Worm (Caenorhabditis elegans) whole organism, early embryonic: ENCODE data around the gene K10H10.10.

ENCODE experiments used
- B0310.2 ChIP-seq: sonication (generic microtip); optimal IDR thresholded peaks from 2 replicates; lab custom pipeline; 2016; ENCODE audit warnings: mild to moderate bottlenecking, missing genetic modification characterization, missing compliant biosample characterization
- F13C5.2 ChIP-seq: sonication (generic microtip); optimal IDR thresholded peaks from 2 replicates; lab custom pipeline; 2017; ENCODE audit warnings: mild to moderate bottlenecking, missing genetic modification characterization, inconsistent platforms, missing compliant biosample characterization
- aly-1 ChIP-seq: sonication (generic microtip); optimal IDR thresholded peaks from 2 replicates; lab custom pipeline; 2016; ENCODE audit warnings: missing genetic modification characterization, missing compliant biosample characterization
- ama-1 ChIP-seq: fragments of 150-350 bp; optimal IDR thresholded peaks from 2 replicates; lab custom pipeline; 2014
- ceh-13 ChIP-seq: fragments of 200-800 bp; sonication (Bioruptor generic); optimal IDR thresholded peaks from 2 replicates; lab custom pipeline; 2018; ENCODE audit warnings: mild to moderate bottlenecking, missing genetic modification characterization, missing compliant biosample characterization
- ceh-36 ChIP-seq: sonication (generic microtip); optimal IDR thresholded peaks from 2 replicates; lab custom pipeline; 2016; ENCODE audit warnings: missing genetic modification characterization, inconsistent platforms, missing compliant biosample characterization
- ets-7 ChIP-seq: sonication (generic microtip); optimal IDR thresholded peaks from 2 replicates; lab custom pipeline; 2016; ENCODE audit warnings: missing genotype, missing genetic modification characterization, missing compliant biosample characterization
- flt-1 ChIP-seq: fragments of 200-800 bp; sonication (Bioruptor generic); IDR thresholded peaks from 2 replicates; pipeline ENCODE4 v1.3.6; 2022; ENCODE audit warnings: missing genetic modification characterization, missing compliant biosample characterization
- hmbx-1 ChIP-seq: sonication (generic microtip); optimal IDR thresholded peaks from 2 replicates; lab custom pipeline; 2016; ENCODE audit warnings: mild to moderate bottlenecking, missing genetic modification characterization, missing compliant biosample characterization
- hmg-4 ChIP-seq: fragments of 200-800 bp; sonication (Bioruptor generic); optimal IDR thresholded peaks from 2 replicates; lab custom pipeline; 2018; ENCODE audit warnings: mild to moderate bottlenecking, missing genetic modification characterization, missing compliant biosample characterization
- hnd-1 ChIP-seq: sonication (generic microtip); optimal IDR thresholded peaks from 2 replicates; lab custom pipeline; 2016; ENCODE audit warnings: missing genetic modification characterization, missing compliant biosample characterization
- pes-1 ChIP-seq: fragments of 200-800 bp; sonication (Bioruptor generic); IDR thresholded peaks from 2 replicates; pipeline ENCODE4 v1.3.6; 2022; ENCODE audit warnings: missing genetic modification reagents, missing genetic modification characterization, missing compliant biosample characterization
- scrt-1 ChIP-seq: fragments of 200-800 bp; sonication (Bioruptor generic); IDR thresholded peaks from 2 replicates; pipeline ENCODE4 v1.3.6; 2022; ENCODE audit warnings: missing genetic modification characterization, missing compliant biosample characterization
- sea-1 ChIP-seq: fragments of 200-800 bp; sonication (Bioruptor generic); conservative IDR thresholded peaks from 2 replicates; pipeline ENCODE4 v1.3.6; 2022; ENCODE audit warnings: missing genetic modification characterization, missing compliant biosample characterization
- tbx-11 ChIP-seq: fragments of 200-800 bp; sonication (Bioruptor generic); IDR thresholded peaks from 2 replicates; pipeline ENCODE4 v1.3.6; 2022; ENCODE audit warnings: missing genetic modification characterization, missing compliant biosample characterization
- tbx-37 ChIP-seq: fragments of 200-800 bp; sonication (Bioruptor generic); conservative IDR thresholded peaks from 2 replicates; pipeline ENCODE4 v1.3.6; 2022; ENCODE audit warnings: missing genetic modification reagents, missing genetic modification characterization, missing compliant biosample characterization
- tra-4 ChIP-seq: sonication (generic microtip); optimal IDR thresholded peaks from 2 replicates; lab custom pipeline; 2017; ENCODE audit warnings: missing genetic modification characterization, missing compliant biosample characterization

The K10H10.10 gene

DNA sequence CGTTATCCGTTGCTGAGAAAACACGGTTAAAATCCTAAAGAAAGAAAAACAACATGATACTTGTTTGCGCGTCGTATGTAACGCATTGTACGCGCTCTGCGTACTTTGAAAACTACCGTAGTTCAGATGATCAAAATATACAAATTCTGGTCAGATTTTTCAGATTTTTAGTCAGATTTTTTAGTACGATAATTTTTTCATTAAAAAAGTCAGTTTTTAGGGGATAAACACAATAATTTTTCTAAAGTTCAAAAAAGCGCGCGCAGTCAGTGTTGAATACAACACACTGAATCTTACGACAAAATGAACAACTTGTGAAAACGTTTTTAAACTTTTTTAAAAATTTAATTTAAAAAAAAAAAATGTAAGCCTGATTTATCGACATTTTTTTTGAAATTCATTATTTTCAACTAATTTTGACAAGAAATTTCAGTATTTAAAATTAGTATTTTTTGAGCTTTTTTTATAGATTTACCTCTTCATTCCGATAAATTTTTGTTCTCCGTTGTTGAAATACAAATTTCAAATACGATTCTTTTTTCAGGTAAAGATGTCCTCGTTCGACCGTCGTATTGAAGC is 16.2 kb downstream of the K10H10.10 start, which contains the start of gene pot-2:
TSS of gene pot-2 (plus strand) at position 529 of the 579 bp plus-strand sequence.
- TF ChIP-seq scrt-1 (GFP tag; lab: Robert Waterston, UW) (no peak), hmg-4 (GFP tag; lab: Kevin White, UChicago) (no peak), hnd-1 (tag; lab: Kevin White, UChicago) (no peak), ceh-13 (no peak), ama-1 (lab: Kevin White, UChicago) (no peak), tra-4 (tag; lab: Kevin White, UChicago) (no peak), F13C5.2 (tag; lab: Kevin White, UChicago) (no peak), sea-1 (no peak), aly-1 (tag; lab: Kevin White, UChicago) (no peak), tbx-37 (GFP tag; lab: Robert Waterston, UW) (no peak), pes-1 (GFP tag; lab: Robert Waterston, UW) (no peak), flt-1 (GFP tag; lab: Robert Waterston, UW) (no peak), tbx-11 (no peak), hmbx-1 (tag; lab: Kevin White, UChicago) (no peak), ceh-36 (tag; lab: Kevin White, UChicago) (no peak)

DNA sequence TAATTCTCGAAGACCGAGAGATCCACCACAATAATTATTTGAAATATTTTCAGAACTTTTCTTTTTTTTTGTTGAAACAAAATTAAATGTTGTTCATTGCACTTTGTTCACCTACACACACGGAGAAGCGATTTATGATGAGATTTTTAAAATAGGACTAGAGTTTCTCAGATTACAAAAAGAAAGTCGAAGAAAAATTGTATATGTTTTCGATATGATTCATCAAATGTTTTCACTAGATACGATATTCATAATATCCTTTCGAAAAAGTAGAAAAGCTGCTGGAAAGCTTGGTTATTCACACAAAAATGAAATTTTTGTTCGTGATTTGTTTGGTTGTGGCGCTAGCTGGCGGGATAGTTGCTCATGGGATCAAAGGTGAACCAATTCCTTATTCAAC is 17.4 kb downstream of the K10H10.10 start, which contains the start of gene F57C2.4:
TSS of gene F57C2.4 (plus strand) at position 301 of the 400 bp plus-strand sequence.
- TF ChIP-seq ama-1 (lab: Kevin White, UChicago) (no peak), ceh-13 (no peak), ceh-36 (tag; lab: Kevin White, UChicago) (no peak), aly-1 (tag; lab: Kevin White, UChicago) (no peak), pes-1 (GFP tag; lab: Robert Waterston, UW) (no peak), hmg-4 (GFP tag; lab: Kevin White, UChicago) (no peak), flt-1 (GFP tag; lab: Robert Waterston, UW) (no peak), tra-4 (tag; lab: Kevin White, UChicago) (no peak), B0310.2 (no peak), scrt-1 (GFP tag; lab: Robert Waterston, UW) (no peak), sea-1 (no peak), F13C5.2 (tag; lab: Kevin White, UChicago) (no peak), tbx-37 (GFP tag; lab: Robert Waterston, UW) (no peak), hmbx-1 (tag; lab: Kevin White, UChicago) (no peak), tbx-11 (no peak), ets-7 (tag; lab: Kevin White, UChicago) (no peak), hnd-1 (tag; lab: Kevin White, UChicago) (no peak)

DNA sequence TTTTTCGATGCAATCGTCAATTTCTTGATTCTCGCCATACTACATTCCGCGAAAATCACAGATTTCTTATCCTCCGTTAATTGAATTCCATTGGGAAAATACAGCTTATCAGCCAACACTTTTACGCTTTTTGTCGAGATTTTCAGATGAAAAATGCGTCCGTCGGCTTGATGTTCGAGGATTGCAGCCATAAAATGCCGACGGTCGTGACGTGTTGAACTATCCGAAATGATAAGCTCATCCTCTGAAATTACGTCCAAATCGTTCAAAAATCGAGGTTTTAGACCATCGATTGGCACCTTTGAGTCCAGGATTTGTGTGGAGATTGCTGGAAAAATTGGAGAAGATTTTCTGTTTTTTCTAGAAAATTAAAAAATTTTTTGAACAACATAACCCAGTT is 19.5 kb downstream of the K10H10.10 start:
- no peak for TF ChIP-seq F13C5.2 (tag; lab: Kevin White, UChicago)
- no peak for TF ChIP-seq hnd-1 (tag; lab: Kevin White, UChicago)
- no peak for TF ChIP-seq B0310.2
- no peak for TF ChIP-seq scrt-1 (GFP tag; lab: Robert Waterston, UW)
- no peak for TF ChIP-seq hmbx-1 (tag; lab: Kevin White, UChicago)
- no peak for TF ChIP-seq ceh-13
- TF ChIP-seq sea-1: no peak
- TF ChIP-seq ets-7 (tag; lab: Kevin White, UChicago): no peak
- TF ChIP-seq tbx-11: no peak
- TF ChIP-seq ceh-36 (tag; lab: Kevin White, UChicago): no peak
- TF ChIP-seq tra-4 (tag; lab: Kevin White, UChicago): no peak
- no peak for TF ChIP-seq pes-1 (GFP tag; lab: Robert Waterston, UW)
- TF ChIP-seq flt-1 (GFP tag; lab: Robert Waterston, UW): no peak
- no peak for TF ChIP-seq tbx-37 (GFP tag; lab: Robert Waterston, UW)
- TF ChIP-seq aly-1 (tag; lab: Kevin White, UChicago): no peak
- no peak for TF ChIP-seq hmg-4 (GFP tag; lab: Kevin White, UChicago)
- no peak for TF ChIP-seq ama-1 (lab: Kevin White, UChicago)

DNA sequence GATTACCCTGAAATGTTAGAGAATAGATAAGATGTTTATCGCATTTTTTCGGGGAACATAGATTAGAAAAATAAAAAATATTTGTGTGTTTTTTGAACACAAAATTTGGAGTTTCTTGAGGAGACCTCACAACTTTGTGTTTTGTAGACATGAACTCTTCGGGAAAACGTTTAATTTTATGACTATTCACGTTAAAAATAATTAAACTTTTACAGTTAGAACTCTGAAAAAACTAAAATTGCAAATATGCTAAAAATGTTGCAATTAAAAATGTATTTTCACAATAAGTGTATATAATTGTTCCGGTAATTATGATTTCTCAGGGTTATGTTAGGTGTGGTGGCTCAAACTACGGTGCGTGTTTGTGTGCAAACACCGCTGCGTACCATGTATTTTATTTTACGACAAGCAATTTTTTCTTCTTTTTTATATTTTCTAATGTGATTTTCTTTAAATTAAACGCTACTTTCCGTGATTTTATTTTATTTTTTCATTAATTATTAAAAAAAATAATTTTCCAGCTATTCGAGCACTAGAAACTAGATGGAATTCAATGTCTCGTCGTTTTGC is 20.8 kb downstream of the K10H10.10 start, which contains the start of the genes F57C2.5 and spat-1:
TSS of gene F57C2.5 (minus strand) at position 7 of the 570 bp plus-strand sequence.
TSS of gene spat-1 (plus strand) at position 520 of the 570 bp plus-strand sequence.
- TF ChIP-seq pes-1 (GFP tag; lab: Robert Waterston, UW): peak; percentile 65
- TF ChIP-seq ets-7 (tag; lab: Kevin White, UChicago): peak; percentile 67
- no peak for TF ChIP-seq ama-1 (lab: Kevin White, UChicago)
- TF ChIP-seq F13C5.2 (tag; lab: Kevin White, UChicago): peak; percentile 45
- TF ChIP-seq aly-1 (tag; lab: Kevin White, UChicago): no peak
- peak; percentile 38 for TF ChIP-seq ceh-13
- TF ChIP-seq tbx-37 (GFP tag; lab: Robert Waterston, UW): 0 out of 2 replicates have a peak, but pooled peaks have one; percentile 41
- no peak for TF ChIP-seq ceh-36 (tag; lab: Kevin White, UChicago)
- TF ChIP-seq sea-1: peak; percentile 41; the same call in 1 of the 2 replicates
- TF ChIP-seq hnd-1 (tag; lab: Kevin White, UChicago): peak; percentile 19
- no peak for TF ChIP-seq flt-1 (GFP tag; lab: Robert Waterston, UW)
- 0 out of 2 replicates have a peak, but pooled peaks have one; percentile 18 for TF ChIP-seq scrt-1 (GFP tag; lab: Robert Waterston, UW)
- TF ChIP-seq tra-4 (tag; lab: Kevin White, UChicago): peak; percentile 18
- no peak for TF ChIP-seq hmbx-1 (tag; lab: Kevin White, UChicago)

DNA sequence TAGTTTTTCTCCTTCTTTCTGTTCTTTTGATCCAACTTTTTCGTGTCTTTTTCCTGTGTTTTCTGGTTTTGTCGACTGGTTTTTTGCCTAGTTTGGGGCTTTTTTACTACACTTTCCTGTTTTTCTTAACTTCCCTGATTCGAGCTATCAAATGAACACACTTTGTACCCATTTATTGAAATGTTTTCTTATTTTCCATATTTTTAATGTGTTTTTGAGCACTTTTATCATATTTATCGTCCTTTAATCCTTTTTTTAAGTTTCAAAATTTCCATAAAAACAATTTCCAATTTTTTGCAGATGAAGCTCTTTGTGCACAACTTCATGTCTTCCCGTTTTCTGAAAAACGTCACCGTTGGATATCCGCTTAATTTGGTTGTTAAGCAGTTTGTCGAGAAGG is 26.4 kb downstream of the K10H10.10 start, which contains the start of gene C04H5.1:
TSS of gene C04H5.1 (plus strand) at position 301 of the 400 bp plus-strand sequence.
- TF ChIP-seq scrt-1 (GFP tag; lab: Robert Waterston, UW) (no peak), aly-1 (tag; lab: Kevin White, UChicago) (no peak), ama-1 (lab: Kevin White, UChicago) (no peak), tbx-11 (no peak), hmg-4 (GFP tag; lab: Kevin White, UChicago) (no peak), hmbx-1 (tag; lab: Kevin White, UChicago) (no peak), F13C5.2 (tag; lab: Kevin White, UChicago) (no peak), tbx-37 (GFP tag; lab: Robert Waterston, UW) (no peak), tra-4 (tag; lab: Kevin White, UChicago) (no peak), hnd-1 (tag; lab: Kevin White, UChicago) (no peak), ceh-13 (no peak), pes-1 (GFP tag; lab: Robert Waterston, UW) (no peak), ceh-36 (tag; lab: Kevin White, UChicago) (no peak)
